Fruit fly (Drosophila melanogaster) whole organism, embryonic: ENCODE measurements around the gene Sec23.
A peak's percentile ranks its signal among the peaks of the same experiment; 100 is the strongest.

Experiments
- Ada2b ChIP-seq: fragments of 200-800 bp; sonication (Bioruptor generic); IDR thresholded peaks from 2 replicates; pipeline ENCODE4 v1.3.6; 2022; ENCODE audit warnings: missing biosample characterization, missing genetic modification characterization
- Antp ChIP-seq: fragments of 200-800 bp; sonication (Bioruptor generic); optimal IDR thresholded peaks from 3 replicates; lab custom pipeline; 2016; ENCODE audit warnings: missing biosample characterization, missing genetic modification characterization
- CG10267 ChIP-seq: fragments of 200-800 bp; sonication (Bioruptor generic); optimal IDR thresholded peaks from 2 replicates; lab custom pipeline; 2018; ENCODE audit warnings: missing biosample characterization, mild to moderate bottlenecking, missing genetic modification characterization, moderate library complexity
- CG10366 ChIP-seq: fragments of 200-800 bp; sonication (Bioruptor generic); IDR thresholded peaks from 2 replicates; pipeline ENCODE4 v1.3.6; 2022; ENCODE audit warnings: missing biosample characterization, missing genetic modification characterization
- CG10462 ChIP-seq: fragments of 200-800 bp; sonication (Bioruptor generic); optimal IDR thresholded peaks from 2 replicates; lab custom pipeline; 2016; ENCODE audit warnings: missing biosample characterization, missing genetic modification characterization
- CG12942 ChIP-seq: fragments of 200-800 bp; sonication (Bioruptor generic); optimal IDR thresholded peaks from 3 replicates; lab custom pipeline; 2016; ENCODE audit warnings: missing biosample characterization, missing genetic modification characterization
- CG13296 ChIP-seq: fragments of 200-800 bp; sonication (Bioruptor generic); optimal IDR thresholded peaks from 3 replicates; lab custom pipeline; 2018; ENCODE audit warnings: missing biosample characterization, mild to moderate bottlenecking, missing genetic modification characterization
- CG15601 ChIP-seq: fragments of 200-800 bp; sonication (Bioruptor generic); optimal IDR thresholded peaks from 3 replicates; lab custom pipeline; 2019; ENCODE audit warnings: missing biosample characterization, mild to moderate bottlenecking, missing genetic modification characterization, moderate library complexity
- CG1602 ChIP-seq: fragments of 200-800 bp; sonication (Bioruptor generic); optimal IDR thresholded peaks from 3 replicates; lab custom pipeline; 2016; ENCODE audit warnings: missing biosample characterization, missing genetic modification characterization
- CG17361 ChIP-seq: fragments of 200-800 bp; sonication (Bioruptor generic); IDR thresholded peaks from 3 replicates; pipeline ENCODE4 v1.3.6; 2022; ENCODE audit warnings: missing biosample characterization, missing genetic modification characterization
- CG18476 ChIP-seq: fragments of 200-800 bp; sonication (Bioruptor generic); optimal IDR thresholded peaks from 2 replicates; lab custom pipeline; 2016; ENCODE audit warnings: missing biosample characterization, mild to moderate bottlenecking, missing genetic modification characterization
- CG18619 ChIP-seq: fragments of 200-800 bp; sonication (Bioruptor generic); optimal IDR thresholded peaks from 3 replicates; lab custom pipeline; 2017; ENCODE audit warnings: missing biosample characterization, mild to moderate bottlenecking, missing genetic modification characterization
- CG2116 ChIP-seq: fragments of 200-800 bp; sonication (Bioruptor generic); optimal IDR thresholded peaks from 3 replicates; lab custom pipeline; 2018; ENCODE audit warnings: missing biosample characterization, mild to moderate bottlenecking, missing genetic modification characterization
- CG30020 ChIP-seq: fragments of 200-800 bp; optimal IDR thresholded peaks from 2 replicates; lab custom pipeline; 2019; ENCODE audit warnings: missing biosample characterization, mild to moderate bottlenecking, missing genetic modification characterization, moderate library complexity
- CG30403 ChIP-seq: fragments of 200-800 bp; sonication (Bioruptor generic); optimal IDR thresholded peaks from 3 replicates; lab custom pipeline; 2016; ENCODE audit warnings: missing biosample characterization, missing genetic modification characterization
- CG3726 ChIP-seq: fragments of 200-800 bp; sonication (Bioruptor generic); IDR thresholded peaks from 3 replicates; pipeline ENCODE4, ENCODE4 v1.3.6; 2022; ENCODE audit warnings: missing biosample characterization, missing genetic modification characterization
- CG4424 ChIP-seq: fragments of 200-800 bp; sonication (Bioruptor generic); optimal IDR thresholded peaks from 3 replicates; lab custom pipeline; 2016; ENCODE audit warnings: missing biosample characterization, missing genetic modification characterization
- CG5953 ChIP-seq: fragments of 200-800 bp; sonication (Bioruptor generic); IDR thresholded peaks from 2 replicates; pipeline ENCODE4 v1.3.6; 2022; ENCODE audit warnings: missing biosample characterization, missing genetic modification characterization
- CG7786 ChIP-seq: fragments of 200-800 bp; sonication (Bioruptor generic); optimal IDR thresholded peaks from 2 replicates; lab custom pipeline; 2016; ENCODE audit warnings: missing biosample characterization, missing genetic modification characterization
- CG8089 ChIP-seq: fragments of 200-800 bp; sonication (Bioruptor generic); optimal IDR thresholded peaks from 3 replicates; lab custom pipeline; 2016; ENCODE audit warnings: missing biosample characterization, missing genetic modification characterization
- CoRest ChIP-seq: fragments of 200-800 bp; sonication (Bioruptor generic); optimal IDR thresholded peaks from 3 replicates; lab custom pipeline; 2018; ENCODE audit warnings: missing biosample characterization, mild to moderate bottlenecking, missing genetic modification characterization, moderate library complexity
- ERR ChIP-seq: fragments of 200-800 bp; sonication (Bioruptor generic); optimal IDR thresholded peaks from 2 replicates; lab custom pipeline; 2016; ENCODE audit warnings: missing biosample characterization, missing genetic modification characterization
- Ets97D ChIP-seq: fragments of 200-800 bp; sonication (Bioruptor generic); optimal IDR thresholded peaks from 3 replicates; lab custom pipeline; 2016; ENCODE audit warnings: missing biosample characterization, missing genetic modification characterization
- HLH54F ChIP-seq: fragments of 200-800 bp; sonication (Bioruptor generic); optimal IDR thresholded peaks from 3 replicates; lab custom pipeline; 2016; ENCODE audit warnings: missing biosample characterization, missing genetic modification characterization
- Hsf ChIP-seq: fragments of 200-800 bp; sonication (Bioruptor generic); optimal IDR thresholded peaks from 3 replicates; lab custom pipeline; 2016; ENCODE audit warnings: missing biosample characterization, missing genetic modification characterization
- Med ChIP-seq: fragments of 200-800 bp; sonication (Bioruptor generic); peaks from one replicate; lab custom pipeline; 2016; ENCODE audit warnings: missing biosample characterization, missing genetic modification characterization, mild to moderate bottlenecking, inconsistent platforms, moderate library complexity
- Myb ChIP-seq: fragments of 200-800 bp; sonication (Bioruptor generic); optimal IDR thresholded peaks from 2 replicates; lab custom pipeline; 2016; ENCODE audit warnings: missing biosample characterization, missing genetic modification characterization
- NC2β ChIP-seq: fragments of 200-800 bp; sonication (Bioruptor generic); optimal IDR thresholded peaks from 2 replicates; lab custom pipeline; 2016; ENCODE audit warnings: missing biosample characterization, missing genetic modification characterization
- Nf-YB ChIP-seq: fragments of 200-800 bp; sonication (Bioruptor generic); optimal IDR thresholded peaks from 3 replicates; lab custom pipeline; 2019; ENCODE audit warnings: missing biosample characterization, mild to moderate bottlenecking, missing genetic modification characterization, moderate library complexity
- Spps ChIP-seq: fragments of 200-800 bp; sonication (Bioruptor generic); optimal IDR thresholded peaks from 2 replicates; lab custom pipeline; 2018; ENCODE audit warnings: missing biosample characterization, mild to moderate bottlenecking, missing genetic modification characterization
- ac ChIP-seq: fragments of 200-800 bp; sonication (Bioruptor generic); optimal IDR thresholded peaks from 3 replicates; lab custom pipeline; 2017; ENCODE audit warnings: missing biosample characterization, mild to moderate bottlenecking, missing genetic modification characterization
- ap ChIP-seq: fragments of 200-800 bp; sonication (Bioruptor generic); IDR thresholded peaks from 2 replicates; pipeline ENCODE4 v1.3.6; 2022; ENCODE audit warnings: missing biosample characterization, missing genetic modification characterization
- bsh ChIP-seq, 2 experiments: fragments of 200-800 bp; sonication (Bioruptor generic); optimal IDR thresholded peaks; 2 replicates each; lab custom pipeline; 2017 to 2018; ENCODE audit warnings: mild to moderate bottlenecking in 2 of 2, missing biosample characterization in 2 of 2, missing genetic modification characterization in 2 of 2, moderate library complexity in 1 of 2
- chif ChIP-seq, 2 experiments: fragments of 200-800 bp; sonication (Bioruptor generic); optimal IDR thresholded peaks; 3 replicates each; lab custom pipeline; 2016; ENCODE audit warnings: missing biosample characterization in 2 of 2, missing genetic modification characterization in 2 of 2
- dmrt11E ChIP-seq: fragments of 200-800 bp; sonication (Bioruptor generic); optimal IDR thresholded peaks from 3 replicates; lab custom pipeline; 2018; ENCODE audit warnings: missing biosample characterization, mild to moderate bottlenecking, missing genetic modification characterization, moderate library complexity
- ewg ChIP-seq: fragments of 200-800 bp; sonication (Bioruptor generic); optimal IDR thresholded peaks from 3 replicates; lab custom pipeline; 2017; ENCODE audit warnings: mild to moderate bottlenecking, missing biosample characterization, missing genetic modification reagents, missing genetic modification characterization
- gfzf ChIP-seq: fragments of 200-800 bp; sonication (Bioruptor generic); optimal IDR thresholded peaks from 2 replicates; lab custom pipeline; 2016; ENCODE audit warnings: missing biosample characterization, mild to moderate bottlenecking, missing genetic modification characterization, moderate library complexity
- grau ChIP-seq: fragments of 200-800 bp; optimal IDR thresholded peaks from 3 replicates; lab custom pipeline; 2019; ENCODE audit warnings: missing biosample characterization, mild to moderate bottlenecking, missing genetic modification characterization, moderate library complexity
- gro ChIP-seq: fragments of 200-800 bp; sonication (Bioruptor generic); optimal IDR thresholded peaks from 2 replicates; lab custom pipeline; 2016; ENCODE audit warnings: missing biosample characterization, missing genetic modification characterization
- her ChIP-seq: fragments of 200-800 bp; sonication (Bioruptor generic); optimal IDR thresholded peaks from 2 replicates; lab custom pipeline; 2016; ENCODE audit warnings: missing biosample characterization, missing genetic modification characterization
- hkb ChIP-seq, 2 experiments: fragments of 200-800 bp in 1 of 2; fragments of >200 bp in 1 of 2; sonication (Bioruptor generic) in 1 of 2; IDR thresholded peaks in 1 of 2; optimal IDR thresholded peaks in 1 of 2; 2 replicates each; pipeline versions ENCODE4 v1.3.6 to Lab custom; 2017 to 2022; ENCODE audit warnings: missing biosample characterization in 1 of 2, missing genetic modification characterization in 1 of 2
- ken ChIP-seq: fragments of 200-800 bp; sonication (Bioruptor generic); IDR thresholded peaks from 3 replicates; pipeline ENCODE4 v1.3.6; 2022; ENCODE audit warnings: missing biosample characterization, missing genetic modification characterization
- slp2 ChIP-seq: fragments of 200-800 bp; sonication (Bioruptor generic); optimal IDR thresholded peaks from 2 replicates; lab custom pipeline; 2016; ENCODE audit warnings: missing biosample characterization, missing genetic modification characterization
- sob ChIP-seq: fragments of 200-800 bp; sonication (Bioruptor generic); IDR thresholded peaks from 2 replicates; pipeline ENCODE4 v1.3.6; 2022; ENCODE audit warnings: missing biosample characterization, missing genetic modification characterization
- sqz ChIP-seq: fragments of 200-800 bp; sonication (Bioruptor generic); optimal IDR thresholded peaks from 3 replicates; lab custom pipeline; 2018; ENCODE audit warnings: missing biosample characterization, mild to moderate bottlenecking, missing genetic modification characterization
- tap ChIP-seq: fragments of 200-800 bp; optimal IDR thresholded peaks from 3 replicates; lab custom pipeline; 2019; ENCODE audit warnings: missing biosample characterization, mild to moderate bottlenecking, missing genetic modification characterization, moderate library complexity
- ttk ChIP-seq: fragments of 200-800 bp; sonication (Bioruptor generic); IDR thresholded peaks from 2 replicates; pipeline ENCODE4 v2.1.2; 2022; ENCODE audit warnings: missing biosample characterization, missing genetic modification characterization
- vfl ChIP-seq: fragments of 200-800 bp; sonication (Bioruptor generic); optimal IDR thresholded peaks from 2 replicates; lab custom pipeline; 2016; ENCODE audit warnings: missing biosample characterization, missing genetic modification characterization

The Sec23 gene

DNA sequence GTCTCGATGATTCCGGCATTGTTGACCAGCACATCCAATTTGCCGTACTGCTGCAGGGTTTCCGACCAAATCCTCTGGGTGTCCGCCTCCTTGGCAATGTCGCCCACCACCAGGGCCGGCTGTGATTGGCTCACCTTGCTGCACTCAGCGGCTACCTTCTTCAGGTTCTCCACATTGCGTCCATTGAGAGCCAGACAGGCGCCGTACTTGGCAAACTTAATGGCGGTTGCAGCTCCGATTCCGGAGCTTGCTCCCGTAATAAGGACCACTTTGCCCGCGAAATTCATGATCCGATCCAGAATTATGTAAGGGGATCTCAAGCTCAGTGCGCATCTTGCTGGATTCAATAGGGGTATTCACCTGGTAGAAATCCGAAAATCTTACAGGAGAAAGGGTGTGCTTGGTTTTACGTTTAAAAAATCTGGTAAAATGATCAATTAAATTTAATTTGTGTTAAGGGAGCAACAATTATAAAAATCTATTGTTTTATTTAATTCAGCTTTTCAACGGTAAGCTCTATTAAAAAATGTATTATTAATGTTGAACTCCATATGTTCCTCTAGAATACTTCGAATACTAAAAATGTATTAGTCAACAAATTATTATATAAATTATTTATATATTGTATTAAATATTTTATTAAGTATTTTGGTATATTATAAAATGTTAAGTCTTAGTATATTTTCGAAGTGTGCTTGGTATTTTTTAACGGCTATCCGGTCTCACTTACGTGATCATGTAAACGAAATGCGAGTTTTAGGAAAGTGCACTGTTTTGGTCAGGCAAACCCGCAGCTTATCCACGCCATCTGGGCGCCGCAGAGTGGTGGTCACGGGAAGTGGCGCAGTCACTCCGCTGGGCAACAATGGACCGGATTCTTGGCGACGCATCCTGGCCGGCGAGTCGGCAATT lies 12.1 kb upstream of the Sec23 start, which contains the start of the genes CG31548 and CG12170 (continued):
- peak; percentile 14 for TF ChIP-seq Ets97D (GFP tag; lab: Kevin White, UChicago)
- peak; percentile 42 for TF ChIP-seq her (GFP tag; lab: Kevin White, UChicago)
- peak; percentile 62 for TF ChIP-seq CG10267 (tag; lab: Kevin White, UChicago)
- TF ChIP-seq CG13296: peak; percentile 42
- peak; percentile 58 for TF ChIP-seq CG2116 (GFP tag; lab: Kevin White, UChicago)
- peak; percentile 7 for TF ChIP-seq CG7786
- peak; percentile 9 for TF ChIP-seq Antp (GFP tag; lab: Kevin White, UChicago)
- peak; percentile 11 for TF ChIP-seq gro (GFP tag; lab: Kevin White, UChicago)
- TF ChIP-seq sob (GFP tag; lab: Robert Waterston, UW): 0 out of 2 replicates have a peak, but pooled peaks have one; percentile 15
- peak; percentile 49 for TF ChIP-seq gfzf (GFP tag; lab: Kevin White, UChicago)
- TF ChIP-seq grau: peak; percentile 62
- peak; percentile 34 for TF ChIP-seq CG18476
- TF ChIP-seq Myb (GFP tag; lab: Kevin White, UChicago): no peak
- TF ChIP-seq CG10366: peak; percentile 40
- TF ChIP-seq CG4424 (GFP tag; lab: Kevin White, UChicago): peak; percentile 49
- TF ChIP-seq bsh (GFP tag; optimal IDR thresholded peaks at IDR 0.05; lab: Kevin White, UChicago): peak in 1 of 2 experiments; percentile 59
- peak; percentile 64 for TF ChIP-seq CG30020 (tag; lab: Kevin White, UChicago)
- peak; percentile 83 for TF ChIP-seq Med (GFP tag; lab: Kevin White, UChicago)
- TF ChIP-seq CG17361 (GFP tag; lab: Robert Waterston, UW): peak; percentile 65; the same call in 2 of the 3 replicates
- peak; percentile 47 for TF ChIP-seq CoRest
- peak; percentile 32 for TF ChIP-seq ewg
- TF ChIP-seq ap (GFP tag; lab: Robert Waterston, UW): peak; percentile 29; the same call in 1 of the 2 replicates
- TF ChIP-seq HLH54F: no peak
- TF ChIP-seq vfl (GFP tag; lab: Kevin White, UChicago): peak; percentile 15
- TF ChIP-seq NC2β (GFP tag; lab: Kevin White, UChicago): peak; percentile 22
- TF ChIP-seq slp2 (GFP tag; lab: Kevin White, UChicago): no peak
- TF ChIP-seq ttk (GFP tag; lab: Robert Waterston, UW): 0 out of 2 replicates have a peak, but pooled peaks have one; percentile 15
- peak; percentile 39 for TF ChIP-seq CG10462 (GFP tag; lab: Kevin White, UChicago)
- TF ChIP-seq hkb (optimal IDR thresholded peaks at IDR 0.05; lab: Kevin White, UChicago): no peak
- peak; percentile 75 for TF ChIP-seq hkb (GFP tag; IDR thresholded peaks at IDR 0.05; lab: Robert Waterston, UW)
- no peak for TF ChIP-seq ken (GFP tag; lab: Robert Waterston, UW)
- no peak for TF ChIP-seq ac (GFP tag; lab: Kevin White, UChicago)
- 0 out of 2 replicates have a peak, but pooled peaks have one; percentile 26 for TF ChIP-seq Ada2b
- peak; percentile 14 for TF ChIP-seq CG8089 (GFP tag; lab: Kevin White, UChicago)
- TF ChIP-seq CG18619 (GFP tag; lab: Kevin White, UChicago): no peak
- peak; percentile 27 for TF ChIP-seq Hsf (GFP tag; lab: Kevin White, UChicago)
- TF ChIP-seq CG12942 (GFP tag; lab: Kevin White, UChicago): peak; percentile 54
- peak; percentile 55 for TF ChIP-seq dmrt11E (tag; lab: Kevin White, UChicago)
- TF ChIP-seq Spps: peak; percentile 27
- TF ChIP-seq Nf-YB (GFP tag; lab: Kevin White, UChicago): peak; percentile 46
- peak in 1 of 2 experiments; percentile 41 for TF ChIP-seq chif (GFP tag; optimal IDR thresholded peaks at IDR 0.05; lab: Kevin White, UChicago)
- TF ChIP-seq CG5953 (GFP tag; lab: Robert Waterston, UW): peak; percentile 36; the same call in 1 of the 2 replicates
- TF ChIP-seq CG30403: peak; percentile 53
- TF ChIP-seq CG1602 (GFP tag; lab: Kevin White, UChicago): peak; percentile 56
- TF ChIP-seq sqz: no peak
- no peak for TF ChIP-seq ERR (GFP tag; lab: Kevin White, UChicago)
- peak; percentile 54 for TF ChIP-seq tap
- peak; percentile 32 for TF ChIP-seq CG15601 (tag; lab: Kevin White, UChicago)
- TF ChIP-seq CG3726 (GFP tag; lab: Robert Waterston, UW): peak; percentile 19; the same call in 1 of the 3 replicates
